Worm (Caenorhabditis elegans) whole organism, L4 larva: Measurements from ENCODE around the gene C31H2.3.
A peak's percentile ranks its signal among the peaks of the same experiment; 100 is the strongest.

Source experiments
- R02D3.7 ChIP-seq: fragments of 150-350 bp; sonication (generic microtip); optimal IDR thresholded peaks from 3 replicates; lab custom pipeline; 2014; ENCODE audit warnings: missing biosample characterization, missing genetic modification characterization
- Y105C5A.15 ChIP-seq: fragments of 200-800 bp; sonication (Bioruptor generic); IDR thresholded peaks from 2 replicates; pipeline ENCODE4 v1.3.6; 2022; ENCODE audit warnings: missing genetic modification characterization, missing compliant biosample characterization
- aha-1 ChIP-seq: fragments of 150-350 bp; peaks from one replicate; lab custom pipeline; 2014; ENCODE audit warnings: missing biosample characterization, missing genetic modification characterization
- daf-12 ChIP-seq: fragments of 150-350 bp; optimal IDR thresholded peaks from 2 replicates; lab custom pipeline; 2014; ENCODE audit warnings: missing biosample characterization, missing genetic modification reagents, missing genetic modification characterization
- lin-15B ChIP-seq: fragments of 150-350 bp; sonication (generic microtip); optimal IDR thresholded peaks from 3 replicates; lab custom pipeline; 2014; ENCODE audit warnings: missing biosample characterization, missing genetic modification characterization
- snpc-4 ChIP-seq: fragments of 150-350 bp; optimal IDR thresholded peaks from 2 replicates; lab custom pipeline; 2014; ENCODE audit warnings: missing biosample characterization, missing genetic modification characterization
- unc-39 ChIP-seq: sonication (generic microtip); optimal IDR thresholded peaks from 2 replicates; lab custom pipeline; 2017; ENCODE audit warnings: missing biosample characterization, missing genetic modification characterization
- unc-62 ChIP-seq, 3 experiments: fragments of 150-350 bp in 1 of 3; sonication (generic microtip); optimal IDR thresholded peaks in 2 of 3; peaks in 1 of 3; 1 replicate in 1 of 3; 2 replicates in 2 of 3; lab custom pipeline; 2014 to 2017; ENCODE audit warnings: missing biosample characterization in 3 of 3, missing genetic modification characterization in 3 of 3, missing genetic modification reagents in 3 of 3, missing genotype in 1 of 3

ce11 chrX:5121789-5122188, 32.4 kb downstream of the C31H2.3 start:
- TF ChIP-seq aha-1 (tag; lab: Kevin White, UChicago) (peak; percentile 91), unc-62 (GFP tag; optimal IDR thresholded peaks at IDR 0.05 in 1 of 2; lab: Kevin White, UChicago) (peak in 1 of 2 experiments; percentile 98), unc-62 (tag; optimal IDR thresholded peaks at IDR 0.05; lab: Kevin White, UChicago) (no peak), Y105C5A.15 (GFP tag; lab: Robert Waterston, UW) (no peak), snpc-4 (no peak), R02D3.7 (tag; lab: Kevin White, UChicago) (no peak), daf-12 (no peak), lin-15B (tag; lab: Kevin White, UChicago) (no peak), unc-39 (no peak)
